Worm (Caenorhabditis elegans) whole organism, young adult: ENCODE data around the gene pmp-2.

Experiments
- B0019.2 ChIP-seq: fragments of 200-800 bp; sonication (Bioruptor generic); conservative IDR thresholded peaks from 2 replicates; pipeline ENCODE4 v1.3.6; 2022; ENCODE audit warnings: missing genetic modification reagents, missing genetic modification characterization, missing compliant biosample characterization
- B0035.1 ChIP-seq: sonication (generic microtip); optimal IDR thresholded peaks from 2 replicates; lab custom pipeline; 2016; ENCODE audit warnings: missing genetic modification characterization, mild to moderate bottlenecking, missing compliant biosample characterization, missing genotype, missing genetic modification reagents
- C06A6.2 ChIP-seq: fragments of 200-800 bp; sonication (Bioruptor generic); conservative IDR thresholded peaks from 2 replicates; pipeline ENCODE4 v1.3.6; 2022; ENCODE audit warnings: missing genetic modification characterization, missing compliant biosample characterization
- C17E4.6 ChIP-seq: fragments of 200-800 bp; sonication (Bioruptor generic); IDR thresholded peaks from 2 replicates; pipeline ENCODE4 v1.3.6; 2022; ENCODE audit warnings: missing genetic modification reagents, missing genetic modification characterization, missing compliant biosample characterization
- F10E7.11 ChIP-seq: sonication (generic microtip); optimal IDR thresholded peaks from 2 replicates; lab custom pipeline; 2017; ENCODE audit warnings: mild to moderate bottlenecking, missing genetic modification characterization, moderate library complexity, missing compliant biosample characterization
- F37B4.10 ChIP-seq: fragments of 200-800 bp; sonication (Bioruptor generic); IDR thresholded peaks from 2 replicates; pipeline ENCODE4 v1.3.6; 2022; ENCODE audit warnings: missing genetic modification characterization, missing compliant biosample characterization
- F39B2.1 ChIP-seq: fragments of 200-800 bp; sonication (Bioruptor generic); IDR thresholded peaks from 2 replicates; pipeline ENCODE4 v1.3.6; 2022; ENCODE audit warnings: missing genetic modification reagents, missing genetic modification characterization, missing compliant biosample characterization
- F49E8.2 ChIP-seq: sonication (generic microtip); optimal IDR thresholded peaks from 3 replicates; lab custom pipeline; 2017; ENCODE audit warnings: missing genetic modification characterization, mild to moderate bottlenecking, missing compliant biosample characterization, antibody characterized with exemption, moderate library complexity; ENCODE audit not compliant: insufficient read depth
- K12H6.12 ChIP-seq: fragments of 200-800 bp; sonication (Bioruptor generic); optimal IDR thresholded peaks from 2 replicates; lab custom pipeline; 2018; ENCODE audit warnings: mild to moderate bottlenecking, missing genetic modification characterization, missing compliant biosample characterization
- Y79H2A.3 ChIP-seq: fragments of 200-800 bp; sonication (Bioruptor generic); conservative IDR thresholded peaks from 2 replicates; pipeline ENCODE4 v1.3.6; 2022; ENCODE audit warnings: missing genetic modification reagents, missing genetic modification characterization, missing compliant biosample characterization
- Y95B8A.8 ChIP-seq: fragments of 200-800 bp; sonication (Bioruptor generic); IDR thresholded peaks from 2 replicates; pipeline ENCODE4 v1.3.6; 2022; ENCODE audit warnings: missing genetic modification reagents, missing genetic modification characterization, missing compliant biosample characterization
- ama-1 ChIP-seq, 3 experiments: fragments of 150-350 bp in 1 of 3; sonication (generic microtip) in 2 of 3; optimal IDR thresholded peaks; 2 replicates each; lab custom pipeline; 2014 to 2018; ENCODE audit warnings: missing biosample characterization in 2 of 3, missing genetic modification characterization in 2 of 3, missing genetic modification reagents in 2 of 3
- aptf-2 ChIP-seq: fragments of 200-800 bp; sonication (Bioruptor generic); conservative IDR thresholded peaks from 2 replicates; pipeline ENCODE4 v1.3.6; 2022; ENCODE audit warnings: missing genetic modification reagents, missing genetic modification characterization, missing compliant biosample characterization
- aptf-3 ChIP-seq: fragments of 200-800 bp; sonication (Bioruptor generic); IDR thresholded peaks from 2 replicates; pipeline ENCODE4 v1.3.6; 2022; ENCODE audit warnings: missing genetic modification characterization, missing compliant biosample characterization
- atf-7 ChIP-seq: sonication (generic microtip); optimal IDR thresholded peaks from 2 replicates; lab custom pipeline; 2017; ENCODE audit warnings: mild to moderate bottlenecking, missing genetic modification characterization, missing compliant biosample characterization
- ccch-3 ChIP-seq: fragments of 200-800 bp; sonication (Bioruptor generic); optimal IDR thresholded peaks from 2 replicates; lab custom pipeline; 2018; ENCODE audit warnings: mild to moderate bottlenecking, missing genetic modification characterization, missing compliant biosample characterization
- ceh-100 ChIP-seq: fragments of 200-800 bp; sonication (Bioruptor generic); IDR thresholded peaks from 2 replicates; pipeline ENCODE4 v1.3.6; 2022; ENCODE audit warnings: missing genetic modification reagents, missing genetic modification characterization, missing compliant biosample characterization
- ceh-79 ChIP-seq: sonication (generic microtip); optimal IDR thresholded peaks from 2 replicates; lab custom pipeline; 2017; ENCODE audit warnings: mild to moderate bottlenecking, missing genetic modification characterization, missing compliant biosample characterization
- dpl-1 ChIP-seq: fragments of 150-350 bp; optimal IDR thresholded peaks from 2 replicates; lab custom pipeline; 2014; ENCODE audit warnings: missing biosample characterization, missing genetic modification reagents, missing genetic modification characterization
- efl-1 ChIP-seq: fragments of 150-350 bp; optimal IDR thresholded peaks from 2 replicates; lab custom pipeline; 2014; ENCODE audit warnings: missing biosample characterization, missing genetic modification reagents, missing genetic modification characterization
- egl-18 ChIP-seq: fragments of 200-800 bp; sonication (Bioruptor generic); IDR thresholded peaks from 2 replicates; pipeline ENCODE4 v1.3.6; 2022; ENCODE audit warnings: missing genetic modification reagents, missing genetic modification characterization, missing compliant biosample characterization
- egl-44 ChIP-seq: fragments of 200-800 bp; sonication (Bioruptor generic); IDR thresholded peaks from 2 replicates; pipeline ENCODE4 v1.3.6; 2022; ENCODE audit warnings: missing genetic modification reagents, missing genetic modification characterization, missing compliant biosample characterization
- ets-4 ChIP-seq: fragments of 200-800 bp; sonication (Bioruptor generic); optimal IDR thresholded peaks from 2 replicates; lab custom pipeline; 2018; ENCODE audit warnings: mild to moderate bottlenecking, missing genetic modification characterization, missing compliant biosample characterization
- hlh-26 ChIP-seq: fragments of 200-800 bp; sonication (Bioruptor generic); conservative IDR thresholded peaks from 2 replicates; pipeline ENCODE4 v1.3.6; 2022; ENCODE audit warnings: missing genetic modification reagents, missing genetic modification characterization, missing compliant biosample characterization
- hmg-1.2 ChIP-seq: fragments of 200-800 bp; sonication (Bioruptor generic); IDR thresholded peaks from 2 replicates; pipeline ENCODE4 v1.3.6; 2022; ENCODE audit warnings: missing genetic modification reagents, missing genetic modification characterization, missing compliant biosample characterization
- hmg-20 ChIP-seq: fragments of 200-800 bp; sonication (Bioruptor generic); IDR thresholded peaks from 2 replicates; pipeline ENCODE4 v1.3.6; 2022; ENCODE audit warnings: missing genetic modification reagents, missing genetic modification characterization, missing compliant biosample characterization
- hrde-1 ChIP-seq: sonication (generic microtip); optimal IDR thresholded peaks from 2 replicates; lab custom pipeline; 2016; ENCODE audit warnings: missing genetic modification characterization, mild to moderate bottlenecking, missing compliant biosample characterization, moderate library complexity, missing genotype, missing genetic modification reagents, borderline replicate concordance
- lag-1 ChIP-seq: fragments of 200-800 bp; sonication (Bioruptor generic); IDR thresholded peaks from 2 replicates; pipeline ENCODE4 v1.3.6; 2022; ENCODE audit warnings: missing genetic modification reagents, missing genetic modification characterization, missing compliant biosample characterization
- lin-54 ChIP-seq: fragments of 200-800 bp; sonication (Bioruptor generic); optimal IDR thresholded peaks from 2 replicates; lab custom pipeline; 2018; ENCODE audit warnings: mild to moderate bottlenecking, missing genetic modification characterization, missing compliant biosample characterization
- lir-1 ChIP-seq: fragments of 200-800 bp; sonication (Bioruptor generic); conservative IDR thresholded peaks from 2 replicates; pipeline ENCODE4 v1.3.6; 2022; ENCODE audit warnings: missing genetic modification reagents, missing genetic modification characterization, missing compliant biosample characterization
- madf-10 ChIP-seq: sonication (generic microtip); optimal IDR thresholded peaks from 2 replicates; lab custom pipeline; 2016; ENCODE audit warnings: mild to moderate bottlenecking, missing genetic modification characterization, missing compliant biosample characterization
- madf-3 ChIP-seq: fragments of 200-800 bp; sonication (Bioruptor generic); IDR thresholded peaks from 2 replicates; pipeline ENCODE4 v1.3.6; 2022; ENCODE audit warnings: missing genetic modification reagents, missing genetic modification characterization, missing compliant biosample characterization
- madf-8 ChIP-seq: fragments of 200-800 bp; sonication (Bioruptor generic); conservative IDR thresholded peaks from 2 replicates; pipeline ENCODE4 v1.3.6; 2022; ENCODE audit warnings: missing genetic modification reagents, missing genetic modification characterization, missing compliant biosample characterization
- pbrm-1 ChIP-seq: fragments of 200-800 bp; sonication (Bioruptor generic); IDR thresholded peaks from 2 replicates; pipeline ENCODE4 v1.3.6; 2022; ENCODE audit warnings: missing genetic modification reagents, missing genetic modification characterization, missing compliant biosample characterization
- rcor-1 ChIP-seq: fragments of 200-800 bp; sonication (Bioruptor generic); IDR thresholded peaks from 2 replicates; pipeline ENCODE4 v1.3.6; 2022; ENCODE audit warnings: missing genetic modification reagents, missing genetic modification characterization, missing compliant biosample characterization
- rec-8 ChIP-seq, 2 experiments: sonication (generic microtip); optimal IDR thresholded peaks; 2 replicates each; lab custom pipeline; 2016; ENCODE audit warnings: mild to moderate bottlenecking in 2 of 2, missing genetic modification characterization in 2 of 2, missing genetic modification reagents in 2 of 2, missing genotype in 2 of 2, missing biosample characterization in 1 of 2, missing compliant biosample characterization in 1 of 2, moderate library complexity in 1 of 2
- rpc-1 ChIP-seq, 2 experiments: fragments of 150-350 bp in 1 of 2; sonication (generic microtip) in 1 of 2; optimal IDR thresholded peaks; 2 replicates each; lab custom pipeline; 2014 to 2018; ENCODE audit warnings: missing biosample characterization in 1 of 2, missing genetic modification characterization in 1 of 2, missing genetic modification reagents in 1 of 2, missing genotype in 1 of 2
- sdz-38 ChIP-seq: sonication (generic microtip); optimal IDR thresholded peaks from 2 replicates; lab custom pipeline; 2016; ENCODE audit warnings: missing genotype, missing genetic modification characterization, missing compliant biosample characterization
- snpc-3.4 ChIP-seq: sonication (generic microtip); optimal IDR thresholded peaks from 2 replicates; lab custom pipeline; 2017; ENCODE audit warnings: missing genetic modification characterization, mild to moderate bottlenecking, missing compliant biosample characterization, antibody characterized with exemption, moderate library complexity, missing genotype, missing genetic modification reagents
- sptf-2 ChIP-seq: fragments of 200-800 bp; sonication (Bioruptor generic); optimal IDR thresholded peaks from 2 replicates; lab custom pipeline; 2018; ENCODE audit warnings: mild to moderate bottlenecking, missing genetic modification characterization, missing compliant biosample characterization
- tlf-1 ChIP-seq: fragments of 200-800 bp; sonication (Bioruptor generic); optimal IDR thresholded peaks from 2 replicates; lab custom pipeline; 2018; ENCODE audit warnings: mild to moderate bottlenecking, missing genetic modification characterization, missing compliant biosample characterization
- unc-130 ChIP-seq: sonication (generic microtip); optimal IDR thresholded peaks from 2 replicates; lab custom pipeline; 2016; ENCODE audit warnings: missing genetic modification reagents, missing genetic modification characterization, missing compliant biosample characterization
- unc-62 ChIP-seq: fragments of 150-350 bp; optimal IDR thresholded peaks from 2 replicates; lab custom pipeline; 2014; ENCODE audit warnings: missing biosample characterization, missing genetic modification reagents, missing genetic modification characterization
- xnd-1 ChIP-seq: sonication (generic microtip); optimal IDR thresholded peaks from 2 replicates; lab custom pipeline; 2016; ENCODE audit warnings: missing genotype, missing genetic modification reagents, missing genetic modification characterization, missing compliant biosample characterization
- zfh-2 ChIP-seq: fragments of 200-800 bp; sonication (Bioruptor generic); conservative IDR thresholded peaks from 2 replicates; pipeline ENCODE4 v1.3.6; 2022; ENCODE audit warnings: missing genetic modification reagents, missing genetic modification characterization, missing compliant biosample characterization
- zim-3 ChIP-seq: sonication (generic microtip); optimal IDR thresholded peaks from 2 replicates; lab custom pipeline; 2017; ENCODE audit warnings: mild to moderate bottlenecking, missing genetic modification characterization, moderate library complexity, missing compliant biosample characterization
- ztf-25 ChIP-seq: fragments of 200-800 bp; sonication (Bioruptor generic); IDR thresholded peaks from 2 replicates; pipeline ENCODE4 v1.3.6; 2022; ENCODE audit warnings: missing genetic modification reagents, missing genetic modification characterization, missing compliant biosample characterization
- ztf-26 ChIP-seq: sonication (generic microtip); optimal IDR thresholded peaks from 2 replicates; lab custom pipeline; 2017; ENCODE audit warnings: missing genetic modification characterization, missing compliant biosample characterization

The pmp-2 gene

ce11 chrII:6888211-6888610 lies 606 bp upstream of the pmp-2 start (continued):
- TF ChIP-seq hmg-20 (GFP tag; lab: Robert Waterston, UW) = no peak; the same call in 1 of the 2 replicates
- no peak for TF ChIP-seq hlh-26 (GFP tag; lab: Robert Waterston, UW)
- TF ChIP-seq ets-4 (GFP tag; lab: Kevin White, UChicago) = no peak
- no peak for TF ChIP-seq sdz-38 (tag; lab: Kevin White, UChicago)
- no peak for TF ChIP-seq rpc-1 (optimal IDR thresholded peaks at IDR 0.05; lab: Kevin White, UChicago)
- no peak for TF ChIP-seq rpc-1 (tag; optimal IDR thresholded peaks at IDR 0.05; lab: Kevin White, UChicago)
- TF ChIP-seq unc-62 = no peak
- no peak for TF ChIP-seq ccch-3 (GFP tag; lab: Kevin White, UChicago)
- TF ChIP-seq F10E7.11 (tag; lab: Kevin White, UChicago) = no peak
- TF ChIP-seq lir-1 (GFP tag; lab: Robert Waterston, UW) = no peak
- peak; percentile 42 for TF ChIP-seq hmg-1.2 (GFP tag; lab: Robert Waterston, UW)
- no peak for TF ChIP-seq sptf-2 (GFP tag; lab: Kevin White, UChicago)
- TF ChIP-seq efl-1 (GFP tag; lab: Kevin White, UChicago) = no peak
- TF ChIP-seq atf-7 (tag; lab: Kevin White, UChicago) = no peak
- no peak for TF ChIP-seq egl-44 (GFP tag; lab: Robert Waterston, UW)
- 0 out of 2 replicates have a peak, but pooled peaks have one; percentile 21 for TF ChIP-seq B0019.2 (GFP tag; lab: Robert Waterston, UW)
- TF ChIP-seq aptf-3 (GFP tag; lab: Robert Waterston, UW) = no peak
- no peak for TF ChIP-seq aptf-2 (GFP tag; lab: Robert Waterston, UW)
- TF ChIP-seq rcor-1 (GFP tag; lab: Robert Waterston, UW) = no peak
- TF ChIP-seq xnd-1 (tag; lab: Kevin White, UChicago) = no peak
- TF ChIP-seq ztf-26 (tag; lab: Kevin White, UChicago) = peak; percentile 59
- no peak for TF ChIP-seq hrde-1 (tag; lab: Kevin White, UChicago)
- TF ChIP-seq madf-10 = peak; percentile 61
- no peak for TF ChIP-seq ceh-100 (GFP tag; lab: Robert Waterston, UW)
- TF ChIP-seq madf-3 (GFP tag; lab: Robert Waterston, UW) = 0 out of 2 replicates have a peak, but pooled peaks have one; percentile 49
- TF ChIP-seq C17E4.6 = no peak
- no peak for TF ChIP-seq Y79H2A.3
- peak; percentile 34 for TF ChIP-seq K12H6.12
- peak; percentile 57 for TF ChIP-seq ama-1 (optimal IDR thresholded peaks at IDR 0.05; lab: Kevin White, UChicago)
- no peak for TF ChIP-seq ama-1 (GFP tag; optimal IDR thresholded peaks at IDR 0.05; lab: Kevin White, UChicago)
- no peak for TF ChIP-seq F37B4.10 (GFP tag; lab: Robert Waterston, UW)
- TF ChIP-seq dpl-1 (GFP tag; lab: Kevin White, UChicago) = no peak
- TF ChIP-seq zim-3 (tag; lab: Kevin White, UChicago) = no peak
- no peak for TF ChIP-seq B0035.1 (tag; lab: Kevin White, UChicago)
- TF ChIP-seq madf-8 (GFP tag; lab: Robert Waterston, UW) = no peak
- TF ChIP-seq lin-54 = peak; percentile 44
- TF ChIP-seq rec-8 (tag; optimal IDR thresholded peaks at IDR 0.05; lab: Kevin White, UChicago) = no peak
- TF ChIP-seq egl-18 (GFP tag; lab: Robert Waterston, UW) = no peak
- peak; percentile 65 for TF ChIP-seq C06A6.2 (GFP tag; lab: Robert Waterston, UW)
- no peak for TF ChIP-seq unc-130
- no peak for TF ChIP-seq zfh-2 (GFP tag; lab: Robert Waterston, UW)
- peak; percentile 73 for TF ChIP-seq tlf-1 (GFP tag; lab: Kevin White, UChicago)
- TF ChIP-seq pbrm-1 (GFP tag; lab: Robert Waterston, UW) = 0 out of 2 replicates have a peak, but pooled peaks have one; percentile 25
- TF ChIP-seq ztf-25 (GFP tag; lab: Robert Waterston, UW) = no peak
- TF ChIP-seq F39B2.1 (GFP tag; lab: Robert Waterston, UW) = no peak
- no peak for TF ChIP-seq snpc-3.4 (tag; lab: Kevin White, UChicago)
- no peak for TF ChIP-seq F49E8.2 (tag; lab: Kevin White, UChicago)
- TF ChIP-seq ceh-79 (tag; lab: Kevin White, UChicago) = no peak
- no peak for TF ChIP-seq Y95B8A.8 (GFP tag; lab: Robert Waterston, UW)
- no peak for TF ChIP-seq lag-1 (GFP tag; lab: Robert Waterston, UW)
